Worm (Caenorhabditis elegans): Measurements from ENCODE around the gene F28H7.2.

Gene F28H7.2

DNA sequence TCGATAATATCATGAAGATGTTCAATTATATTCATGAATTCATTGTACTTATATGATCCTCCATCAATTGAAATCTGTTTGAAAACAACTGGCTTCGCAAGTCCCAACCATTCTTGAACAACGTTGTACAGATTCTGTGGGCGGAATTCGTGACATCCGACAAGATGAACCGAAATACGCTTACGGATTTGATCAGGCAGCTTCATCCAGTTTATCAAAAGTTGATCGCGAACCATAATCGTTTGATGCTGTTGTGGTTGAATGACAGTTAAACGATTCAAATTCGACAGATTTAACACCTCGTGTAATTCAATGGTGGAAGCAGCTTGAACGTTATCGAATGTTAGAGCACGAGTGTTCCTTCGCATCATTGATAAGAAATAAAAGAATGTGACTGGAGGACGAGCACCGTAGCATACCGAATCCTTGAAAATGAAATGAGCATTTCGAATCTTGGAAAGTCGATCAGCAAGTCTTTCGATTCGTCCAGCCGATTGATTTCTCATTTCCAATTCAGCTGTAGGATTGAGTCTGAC is 33.9 kb upstream of the F28H7.2 start (continued):
- TF ChIP-seq zim-3 (tag; optimal IDR thresholded peaks at IDR 0.05) (no peak), ets-4 (GFP tag; optimal IDR thresholded peaks at IDR 0.05) (peak; percentile 13)

DNA sequence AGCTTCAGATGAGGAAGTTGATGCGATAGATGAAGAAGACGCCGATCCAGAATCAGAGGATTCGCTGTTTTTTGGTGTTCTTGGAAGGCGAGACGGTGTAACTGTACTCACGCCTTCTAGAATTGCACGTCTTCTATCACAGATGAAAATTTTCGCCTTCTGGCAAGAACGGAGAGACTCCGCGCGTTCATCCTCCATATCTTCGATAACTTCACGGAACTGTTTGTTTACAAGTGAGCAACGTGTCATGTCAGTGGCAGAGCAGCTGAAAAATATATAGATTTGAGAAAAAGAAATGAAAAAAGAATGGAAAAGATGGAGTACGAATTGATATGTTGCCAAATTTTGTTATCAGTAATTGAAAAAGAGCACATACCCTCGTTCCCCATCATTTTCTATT is 33.1 kb upstream of the F28H7.2 start:
- TF ChIP-seq sdz-38 (tag; optimal IDR thresholded peaks at IDR 0.05) (no peak), nhr-120 (GFP tag; IDR thresholded peaks at IDR 0.05) (0 out of 2 replicates have a peak, but pooled peaks have one; percentile 39), lsy-27 (tag; optimal IDR thresholded peaks at IDR 0.05; ENCODE audit: borderline replicate concordance, insufficient read depth) (no peak), rec-8 (tag; optimal IDR thresholded peaks at IDR 0.05) (no peak), hlh-26 (GFP tag; conservative IDR thresholded peaks at IDR 0.05) (no peak), mes-4 (tag; optimal IDR thresholded peaks at IDR 0.05) (no peak), cebp-2 (GFP tag; IDR thresholded peaks at IDR 0.05) (0 out of 2 replicates have a peak, but pooled peaks have one; percentile 15), cebp-1 (GFP tag; IDR thresholded peaks at IDR 0.05) (no peak), cebp-1 (tag; optimal IDR thresholded peaks at IDR 0.05) (no peak), ama-1 (optimal IDR thresholded peaks at IDR 0.05) (no peak), ama-1 (GFP tag; optimal IDR thresholded peaks at IDR 0.05) (no peak), B0336.3 (GFP tag; IDR thresholded peaks at IDR 0.05) (no peak), Y53F4B.3 (GFP tag; IDR thresholded peaks at IDR 0.05) (no peak), B0035.1 (tag; optimal IDR thresholded peaks at IDR 0.05) (no peak), B0261.1 (tag; optimal IDR thresholded peaks at IDR 0.05) (no peak), tbp1 (GFP tag; optimal IDR thresholded peaks at IDR 0.05) (no peak), B0019.2 (GFP tag; conservative IDR thresholded peaks at IDR 0.05) (no peak), F10E7.11 (tag; optimal IDR thresholded peaks at IDR 0.05) (no peak), ceh-40 (GFP tag; IDR thresholded peaks at IDR 0.05) (no peak), ztf-6 (GFP tag; IDR thresholded peaks at IDR 0.05) (no peak), F37B4.10 (GFP tag; IDR thresholded peaks at IDR 0.05) (no peak), nfyb-1 (GFP tag; IDR thresholded peaks at IDR 0.05) (peak; percentile 48; the same call in 1 of the 2 replicates), Y79H2A.3 (GFP tag; conservative IDR thresholded peaks at IDR 0.05) (no peak), efl-1 (GFP tag; optimal IDR thresholded peaks at IDR 0.05) (no peak), K11D2.4 (GFP tag; IDR thresholded peaks at IDR 0.05) (no peak), ceh-91 (GFP tag; IDR thresholded peaks at IDR 0.05) (no peak), chd-7 (tag; optimal IDR thresholded peaks at IDR 0.05) (no peak), ztf-26 (tag; optimal IDR thresholded peaks at IDR 0.05) (no peak), hrde-1 (tag; optimal IDR thresholded peaks at IDR 0.05; ENCODE audit: borderline replicate concordance) (no peak), gei-17 (GFP tag; optimal IDR thresholded peaks at IDR 0.05) (no peak), T26A5.8 (tag; optimal IDR thresholded peaks at IDR 0.05) (no peak), Y56A3A.18 (GFP tag; IDR thresholded peaks at IDR 0.05) (peak; percentile 9; the same call in 1 of the 2 replicates), snpc-1.1 (tag; optimal IDR thresholded peaks at IDR 0.05; ENCODE audit: insufficient read depth) (no peak), F57C9.4 (tag; optimal IDR thresholded peaks at IDR 0.05) (no peak), xnd-1 (tag; optimal IDR thresholded peaks at IDR 0.05) (no peak), nhr-80 (tag; optimal IDR thresholded peaks at IDR 0.05) (peak; percentile 24), ccch-3 (GFP tag; optimal IDR thresholded peaks at IDR 0.05) (no peak), F39B2.1 (GFP tag; IDR thresholded peaks at IDR 0.05) (no peak), lag-1 (GFP tag; IDR thresholded peaks at IDR 0.05) (0 out of 2 replicates have a peak, but pooled peaks have one; percentile 67)
